Fruit fly (Drosophila melanogaster): ENCODE results near the gene CG5662.

Gene CG5662

DNA sequence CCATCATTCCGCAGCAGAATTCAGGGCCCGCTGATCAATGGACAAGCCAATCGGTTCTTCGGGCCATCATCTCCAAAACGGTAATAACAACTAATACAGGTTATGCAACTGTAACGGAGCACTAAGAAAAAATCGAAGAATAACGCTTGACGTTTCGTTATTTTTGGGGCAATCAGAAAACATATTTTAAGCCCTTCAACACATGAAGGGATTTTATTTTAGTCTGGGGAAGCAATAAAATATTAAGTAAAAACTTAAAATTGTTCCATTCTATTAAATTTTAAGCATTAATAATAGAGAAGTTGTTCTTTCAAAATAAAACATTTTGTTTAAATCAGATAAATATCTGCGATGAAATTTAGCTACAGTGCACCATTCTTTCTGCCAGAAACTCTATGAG is 46.8 kb upstream of the CG5662 start:
- peak; percentile 28 for TF ChIP-seq CG32006 (GFP tag; optimal IDR thresholded peaks at IDR 0.05)
- no peak for TF ChIP-seq CG10631 (GFP tag; optimal IDR thresholded peaks at IDR 0.05)
- peak; percentile 42 for TF ChIP-seq Eip78C (GFP tag)

DNA sequence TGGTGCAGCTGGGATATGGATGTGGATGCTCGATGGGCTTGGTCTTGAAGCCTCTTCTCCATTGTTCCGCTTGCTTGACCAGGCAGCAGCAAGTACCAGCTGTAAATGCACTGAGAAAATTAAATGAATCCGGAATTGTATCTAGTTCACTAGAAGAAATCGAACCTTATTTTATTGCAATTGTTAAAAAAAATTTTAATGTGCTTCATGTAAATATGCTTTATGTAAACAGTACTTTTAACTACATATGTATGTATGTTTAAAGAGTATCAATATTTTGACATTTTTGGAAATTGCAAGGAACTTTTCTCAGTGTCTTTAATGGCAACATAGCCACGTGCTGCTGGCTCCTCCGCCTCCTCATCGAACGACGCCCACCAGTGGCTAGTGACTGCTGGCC is 45.3 kb upstream of the CG5662 start:
- no peak for TF ChIP-seq esn (GFP tag; optimal IDR thresholded peaks at IDR 0.05)
- no peak for TF ChIP-seq fd59A (GFP tag; optimal IDR thresholded peaks at IDR 0.05)
- TF ChIP-seq CG8119 (GFP tag; IDR thresholded peaks at IDR 0.05) = peak; percentile 54; the same call in 2 of the 3 replicates
- peak; percentile 59 for TF ChIP-seq CG32006 (GFP tag; optimal IDR thresholded peaks at IDR 0.05)
- no peak for TF ChIP-seq lz (GFP tag; optimal IDR thresholded peaks at IDR 0.05)
- TF ChIP-seq svp (GFP tag) = no peak
- TF ChIP-seq Eip78C (GFP tag) = peak; percentile 38
- peak; percentile 54 for TF ChIP-seq CG6276 (GFP tag; optimal IDR thresholded peaks at IDR 0.05)
- TF ChIP-seq CG8632 (GFP tag; optimal IDR thresholded peaks at IDR 0.05) = no peak
- peak; percentile 13 for TF ChIP-seq CG4318 (GFP tag; optimal IDR thresholded peaks at IDR 0.05)
- no peak for TF ChIP-seq Hr39 (GFP tag; optimal IDR thresholded peaks at IDR 0.05)
- peak; percentile 68 for TF ChIP-seq CG15336 (GFP tag; IDR thresholded peaks at IDR 0.05)
- TF ChIP-seq CG9139 (GFP tag; optimal IDR thresholded peaks at IDR 0.05) = no peak
- peak; percentile 43; the same call in 1 of the 3 replicates for TF ChIP-seq eg (GFP tag; IDR thresholded peaks at IDR 0.05)
- no peak for TF ChIP-seq CG6163 (GFP tag; IDR thresholded peaks at IDR 0.05)
- TF ChIP-seq cyc (GFP tag; optimal IDR thresholded peaks at IDR 0.05) = no peak
- no peak for TF ChIP-seq CG11762 (GFP tag; optimal IDR thresholded peaks at IDR 0.05; ENCODE audit: insufficient read depth)
- peak; percentile 6 for TF ChIP-seq achi (GFP tag; optimal IDR thresholded peaks at IDR 0.05)
- no peak for TF ChIP-seq fd85E (GFP tag; optimal IDR thresholded peaks at IDR 0.05)
- TF ChIP-seq Hr4 (GFP tag; optimal IDR thresholded peaks at IDR 0.05) = peak; percentile 24
- peak; percentile 15 for TF ChIP-seq OdsH (GFP tag; optimal IDR thresholded peaks at IDR 0.05)

DNA sequence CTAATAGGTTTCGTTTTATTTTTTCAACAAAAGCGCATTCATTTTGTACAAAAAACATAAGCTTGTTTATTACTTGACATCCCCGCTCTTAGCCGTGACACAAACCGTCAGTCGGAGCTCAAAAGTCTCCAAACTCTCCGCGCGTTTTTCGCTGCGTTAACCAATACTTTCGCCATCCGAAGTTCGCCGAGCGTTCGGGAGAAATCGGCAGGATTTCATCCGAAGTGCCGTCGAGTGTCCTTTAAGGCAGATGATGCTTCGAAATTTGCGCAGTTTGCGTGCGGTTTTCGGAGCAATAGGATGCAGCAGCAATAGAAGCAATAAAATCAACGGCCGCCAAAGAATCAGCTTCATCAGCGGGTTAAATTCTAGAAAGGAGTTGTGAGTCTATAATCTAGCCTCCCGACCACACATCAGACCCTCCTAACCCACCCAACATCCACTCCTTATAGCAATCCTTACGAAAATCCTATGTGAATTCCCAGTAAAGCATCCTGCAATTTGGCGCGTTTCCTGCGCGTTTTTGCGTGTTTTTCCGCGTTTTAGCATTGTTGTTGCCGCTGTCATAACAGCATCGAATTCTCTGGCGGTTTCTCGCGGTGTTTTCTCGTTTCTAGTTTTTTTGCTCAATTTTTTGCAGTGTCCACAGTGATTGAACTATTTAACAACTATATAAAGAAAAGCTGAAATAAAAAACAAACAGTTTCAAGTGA is 34.9 kb upstream of the CG5662 start, which contains the start of gene CG43737:
Gene CG43737, plus strand, starts transcription at position 271 of the 713 bp plus-strand sequence.
- TF ChIP-seq Eip78C (GFP tag) = peak; percentile 16
- TF ChIP-seq CG11902 (GFP tag; optimal IDR thresholded peaks at IDR 0.05) = no peak
- no peak for TF ChIP-seq CG7368 (GFP tag; optimal IDR thresholded peaks at IDR 0.05)
- TF ChIP-seq CG10669 (GFP tag; optimal IDR thresholded peaks at IDR 0.05) = no peak

DNA sequence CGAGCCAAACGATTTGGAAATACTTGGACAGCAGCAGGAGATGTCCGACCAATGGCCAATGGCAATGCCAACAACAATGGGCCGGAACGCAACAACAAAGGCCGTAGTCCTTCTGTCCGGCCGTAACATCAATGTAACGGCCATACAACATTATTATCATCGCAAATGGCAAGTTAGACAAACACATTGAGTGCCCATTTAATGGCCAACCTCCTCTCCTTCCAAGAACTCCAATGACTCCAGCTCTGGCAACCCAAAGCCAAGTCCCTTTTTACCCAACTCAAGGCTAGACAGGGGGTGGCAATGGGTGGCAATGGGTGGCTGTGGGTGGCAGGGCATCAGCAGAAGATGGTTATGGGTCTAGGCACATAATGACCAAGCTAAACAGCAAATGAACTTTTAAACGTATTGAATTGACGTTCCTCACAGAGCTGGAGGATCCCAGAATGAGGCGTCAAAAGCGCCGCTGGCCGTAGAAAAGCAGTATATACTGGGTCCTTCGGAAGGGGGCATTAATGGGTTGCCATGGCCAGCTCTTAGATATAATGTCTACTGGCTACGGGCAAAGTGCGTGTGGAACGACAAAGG is 10.2 kb upstream of the CG5662 start:
- TF ChIP-seq Lpt (GFP tag; optimal IDR thresholded peaks at IDR 0.05) = no peak
- TF ChIP-seq CG1621 (tag; optimal IDR thresholded peaks at IDR 0.05) = no peak
- TF ChIP-seq net (GFP tag; optimal IDR thresholded peaks at IDR 0.05) = no peak
- TF ChIP-seq CG6163 (GFP tag; IDR thresholded peaks at IDR 0.05) = no peak
- TF ChIP-seq CG7368 (GFP tag; optimal IDR thresholded peaks at IDR 0.05) = no peak
- TF ChIP-seq Gug (GFP tag; IDR thresholded peaks at IDR 0.05) = no peak

DNA sequence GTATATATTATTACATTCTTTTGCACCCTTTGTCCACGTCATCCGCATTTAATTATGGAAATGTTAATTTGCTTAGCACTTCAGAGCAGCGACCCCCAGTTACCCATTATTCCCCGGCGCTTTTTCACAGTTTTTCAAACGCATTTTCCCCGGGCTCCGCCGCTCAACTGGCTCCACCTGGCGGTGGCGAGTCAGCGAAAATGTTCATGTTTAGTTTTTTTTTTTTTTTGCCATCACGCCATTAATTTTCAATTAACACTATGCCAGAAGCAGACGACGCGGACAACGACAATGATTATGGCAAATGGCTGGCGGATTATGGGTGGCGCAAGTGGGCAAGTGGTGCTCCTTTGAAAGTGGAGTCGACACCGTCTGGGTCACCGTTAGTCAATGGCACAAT is 6.6 kb upstream of the CG5662 start:
- TF ChIP-seq CG8119 (GFP tag; IDR thresholded peaks at IDR 0.05) (no peak), achi (GFP tag; optimal IDR thresholded peaks at IDR 0.05) (no peak), Eip78C (GFP tag) (no peak), CG11762 (GFP tag; optimal IDR thresholded peaks at IDR 0.05; ENCODE audit: insufficient read depth) (no peak), vri (GFP tag; optimal IDR thresholded peaks at IDR 0.05) (no peak), fkh (GFP tag; optimal IDR thresholded peaks at IDR 0.05) (no peak), Hr39 (GFP tag; optimal IDR thresholded peaks at IDR 0.05) (no peak), topi (GFP tag; optimal IDR thresholded peaks at IDR 0.05) (no peak), CG4318 (GFP tag; optimal IDR thresholded peaks at IDR 0.05) (no peak), CG16779 (tag; optimal IDR thresholded peaks at IDR 0.05) (no peak), lz (GFP tag; optimal IDR thresholded peaks at IDR 0.05) (no peak), Hr4 (GFP tag; optimal IDR thresholded peaks at IDR 0.05) (no peak), Gug (GFP tag; IDR thresholded peaks at IDR 0.05) (no peak), fd59A (GFP tag; optimal IDR thresholded peaks at IDR 0.05) (no peak), Blimp-1 (GFP tag; optimal IDR thresholded peaks at IDR 0.05) (no peak), dsx (GFP tag; optimal IDR thresholded peaks at IDR 0.05; ENCODE audit: poor library complexity, severe bottlenecking) (no peak)
